Fruit fly (Drosophila melanogaster) whole organism, prepupa: Measurements from ENCODE around the gene CG31465.

Experiments
- Blimp-1 ChIP-seq: fragments of 200-800 bp; sonication (Bioruptor generic); optimal IDR thresholded peaks from 3 replicates; lab custom pipeline; 2017; ENCODE audit warnings: missing biosample characterization, missing genetic modification characterization, mild to moderate bottlenecking, moderate library complexity, missing genetic modification reagents
- CG10631 ChIP-seq: fragments of 200-800 bp; sonication (Bioruptor generic); optimal IDR thresholded peaks from 2 replicates; lab custom pipeline; 2016; ENCODE audit warnings: missing biosample characterization, missing genetic modification characterization
- CG10669 ChIP-seq: fragments of 200-800 bp; sonication (Bioruptor generic); optimal IDR thresholded peaks from 3 replicates; lab custom pipeline; 2018; ENCODE audit warnings: missing biosample characterization, mild to moderate bottlenecking, missing genetic modification characterization, moderate library complexity
- CG11902 ChIP-seq: fragments of 200-800 bp; sonication (Bioruptor generic); optimal IDR thresholded peaks from 3 replicates; lab custom pipeline; 2016; ENCODE audit warnings: missing biosample characterization, missing genetic modification characterization
- CG15336 ChIP-seq: fragments of 200-800 bp; sonication (Bioruptor generic); IDR thresholded peaks from 2 replicates; pipeline ENCODE4 v1.3.6; 2022; ENCODE audit warnings: missing biosample characterization, missing genetic modification characterization
- CG1621 ChIP-seq: fragments of 200-800 bp; sonication (Bioruptor generic); optimal IDR thresholded peaks from 3 replicates; lab custom pipeline; 2018; ENCODE audit warnings: missing biosample characterization, mild to moderate bottlenecking, missing genetic modification characterization
- CG16779 ChIP-seq: fragments of 200-800 bp; sonication (Bioruptor generic); optimal IDR thresholded peaks from 3 replicates; lab custom pipeline; 2017; ENCODE audit warnings: missing biosample characterization, mild to moderate bottlenecking, missing genetic modification characterization
- CG3032 ChIP-seq: fragments of 200-800 bp; optimal IDR thresholded peaks from 2 replicates; lab custom pipeline; 2019; ENCODE audit warnings: missing biosample characterization, mild to moderate bottlenecking, missing genetic modification characterization, moderate library complexity
- CG31627 ChIP-seq: fragments of 200-800 bp; sonication (Bioruptor generic); optimal IDR thresholded peaks from 3 replicates; lab custom pipeline; 2016; ENCODE audit warnings: missing biosample characterization, missing genetic modification characterization
- CG32006 ChIP-seq: fragments of 200-800 bp; sonication (Bioruptor generic); optimal IDR thresholded peaks from 3 replicates; lab custom pipeline; 2017; ENCODE audit warnings: missing biosample characterization, mild to moderate bottlenecking, missing genetic modification characterization
- CG34406 ChIP-seq: fragments of 200-800 bp; sonication (Bioruptor generic); optimal IDR thresholded peaks from 3 replicates; lab custom pipeline; 2016; ENCODE audit warnings: missing biosample characterization, missing genetic modification characterization
- CG3919 ChIP-seq: fragments of 200-800 bp; sonication (Bioruptor generic); optimal IDR thresholded peaks from 3 replicates; lab custom pipeline; 2016; ENCODE audit warnings: missing biosample characterization, missing genetic modification characterization
- CG6163 ChIP-seq: fragments of 200-800 bp; sonication (Bioruptor generic); IDR thresholded peaks from 3 replicates; pipeline ENCODE4 v1.3.6; 2022; ENCODE audit warnings: missing biosample characterization, missing genetic modification characterization
- CG6276 ChIP-seq: fragments of 200-800 bp; sonication (Bioruptor generic); optimal IDR thresholded peaks from 2 replicates; lab custom pipeline; 2017; ENCODE audit warnings: missing biosample characterization, mild to moderate bottlenecking, missing genetic modification characterization
- CG6792 ChIP-seq: fragments of 200-800 bp; sonication (Bioruptor generic); optimal IDR thresholded peaks from 3 replicates; lab custom pipeline; 2016; ENCODE audit warnings: missing biosample characterization, missing genetic modification characterization
- CG6808 ChIP-seq: fragments of 200-800 bp; sonication (Bioruptor generic); optimal IDR thresholded peaks from 3 replicates; lab custom pipeline; 2017; ENCODE audit warnings: missing biosample characterization, missing genetic modification characterization, mild to moderate bottlenecking, moderate library complexity, missing genetic modification reagents
- CG6854 ChIP-seq: fragments of 200-800 bp; sonication (Bioruptor generic); optimal IDR thresholded peaks from 2 replicates; lab custom pipeline; 2017; ENCODE audit warnings: missing biosample characterization, mild to moderate bottlenecking, missing genetic modification characterization
- CG7368 ChIP-seq: fragments of 200-800 bp; sonication (Bioruptor generic); optimal IDR thresholded peaks from 3 replicates; lab custom pipeline; 2016; ENCODE audit warnings: missing biosample characterization, missing genetic modification characterization
- CG8119 ChIP-seq: fragments of 200-800 bp; sonication (Bioruptor generic); IDR thresholded peaks from 3 replicates; pipeline ENCODE4 v1.3.6; 2022; ENCODE audit warnings: missing biosample characterization, missing genetic modification characterization
- CG8319 ChIP-seq: fragments of 200-800 bp; sonication (Bioruptor generic); optimal IDR thresholded peaks from 3 replicates; lab custom pipeline; 2016; ENCODE audit warnings: missing biosample characterization, missing genetic modification characterization
- CG9139 ChIP-seq: fragments of 200-800 bp; sonication (Bioruptor generic); optimal IDR thresholded peaks from 3 replicates; lab custom pipeline; 2017; ENCODE audit warnings: missing biosample characterization, mild to moderate bottlenecking, missing genetic modification characterization
- Eip75B ChIP-seq: fragments of 200-800 bp; sonication (Bioruptor generic); optimal IDR thresholded peaks from 3 replicates; lab custom pipeline; 2016; ENCODE audit warnings: missing biosample characterization, missing genetic modification characterization
- Eip93F ChIP-seq: fragments of 200-800 bp; sonication (Bioruptor generic); optimal IDR thresholded peaks from 2 replicates; lab custom pipeline; 2016; ENCODE audit warnings: missing biosample characterization, mild to moderate bottlenecking, missing genetic modification characterization
- Ets21C ChIP-seq: fragments of 200-800 bp; sonication (Bioruptor generic); optimal IDR thresholded peaks from 3 replicates; lab custom pipeline; 2016; ENCODE audit warnings: missing biosample characterization, missing genetic modification characterization
- Ets96B ChIP-seq: fragments of 200-800 bp; optimal IDR thresholded peaks from 2 replicates; lab custom pipeline; 2019; ENCODE audit warnings: missing biosample characterization, mild to moderate bottlenecking, missing genetic modification characterization, moderate library complexity
- Gug ChIP-seq: fragments of 200-800 bp; sonication (Bioruptor generic); IDR thresholded peaks from 2 replicates; pipeline ENCODE4 v1.3.6; 2022; ENCODE audit warnings: missing biosample characterization, missing genetic modification characterization
- Hr38 ChIP-seq: sonication (Bioruptor generic); optimal IDR thresholded peaks from 2 replicates; lab custom pipeline; 2016; ENCODE audit warnings: missing biosample characterization, missing genetic modification characterization
- Hr4 ChIP-seq: fragments of 200-800 bp; sonication (Bioruptor generic); optimal IDR thresholded peaks from 3 replicates; lab custom pipeline; 2016; ENCODE audit warnings: missing biosample characterization, missing genetic modification characterization
- Lpt ChIP-seq: fragments of 200-800 bp; sonication (Bioruptor generic); optimal IDR thresholded peaks from 3 replicates; lab custom pipeline; 2016; ENCODE audit warnings: missing biosample characterization, missing genetic modification characterization
- Met ChIP-seq: fragments of 200-800 bp; sonication (Bioruptor generic); optimal IDR thresholded peaks from 3 replicates; lab custom pipeline; 2016; ENCODE audit warnings: missing biosample characterization, missing genetic modification characterization
- OdsH ChIP-seq: fragments of 200-800 bp; sonication (Bioruptor generic); optimal IDR thresholded peaks from 3 replicates; lab custom pipeline; 2016; ENCODE audit warnings: missing biosample characterization, missing genetic modification characterization
- Smox ChIP-seq: fragments of 200-800 bp; sonication (Bioruptor generic); optimal IDR thresholded peaks from 3 replicates; lab custom pipeline; 2016; ENCODE audit warnings: missing biosample characterization, missing genetic modification characterization
- Sox102F ChIP-seq: fragments of 200-800 bp; sonication (Bioruptor generic); optimal IDR thresholded peaks from 2 replicates; lab custom pipeline; 2016; ENCODE audit warnings: missing biosample characterization, mild to moderate bottlenecking, missing genetic modification characterization
- Sox15 ChIP-seq: fragments of 200-800 bp; sonication (Bioruptor generic); optimal IDR thresholded peaks from 3 replicates; lab custom pipeline; 2016; ENCODE audit warnings: missing biosample characterization, missing genetic modification characterization
- achi ChIP-seq: fragments of 200-800 bp; sonication (Bioruptor generic); optimal IDR thresholded peaks from 3 replicates; lab custom pipeline; 2016; ENCODE audit warnings: missing biosample characterization, missing genetic modification characterization
- acj6 ChIP-seq: fragments of 200-800 bp; sonication (Bioruptor generic); optimal IDR thresholded peaks from 3 replicates; lab custom pipeline; 2016; ENCODE audit warnings: missing biosample characterization, missing genetic modification characterization
- cyc ChIP-seq: fragments of 200-800 bp; sonication (Bioruptor generic); optimal IDR thresholded peaks from 3 replicates; lab custom pipeline; 2016; ENCODE audit warnings: missing biosample characterization, missing genetic modification characterization
- dac ChIP-seq: fragments of 200-800 bp; sonication (Bioruptor generic); optimal IDR thresholded peaks from 2 replicates; lab custom pipeline; 2017; ENCODE audit warnings: missing biosample characterization, mild to moderate bottlenecking, missing genetic modification characterization
- dsx ChIP-seq: fragments of 200-800 bp; optimal IDR thresholded peaks from 3 replicates; lab custom pipeline; 2019; ENCODE audit warnings: missing biosample characterization, mild to moderate bottlenecking, missing genetic modification characterization, moderate library complexity; ENCODE audit not compliant: poor library complexity, severe bottlenecking
- eg ChIP-seq: fragments of 200-800 bp; sonication (Bioruptor generic); IDR thresholded peaks from 3 replicates; pipeline ENCODE4 v1.3.6; 2022; ENCODE audit warnings: missing biosample characterization, missing genetic modification characterization
- esn ChIP-seq: fragments of 200-800 bp; sonication (Bioruptor generic); optimal IDR thresholded peaks from 2 replicates; lab custom pipeline; 2016; ENCODE audit warnings: missing biosample characterization, mild to moderate bottlenecking, missing genetic modification characterization, moderate library complexity
- fd59A ChIP-seq: fragments of 200-800 bp; sonication (Bioruptor generic); optimal IDR thresholded peaks from 2 replicates; lab custom pipeline; 2017; ENCODE audit warnings: missing biosample characterization, mild to moderate bottlenecking, missing genetic modification characterization, missing genetic modification reagents
- fd85E ChIP-seq: fragments of 200-800 bp; sonication (Bioruptor generic); optimal IDR thresholded peaks from 3 replicates; lab custom pipeline; 2016; ENCODE audit warnings: missing biosample characterization, missing genetic modification characterization
- fkh ChIP-seq: fragments of 200-800 bp; sonication (Bioruptor generic); optimal IDR thresholded peaks from 3 replicates; lab custom pipeline; 2017; ENCODE audit warnings: missing biosample characterization, mild to moderate bottlenecking, missing genetic modification characterization, moderate library complexity
- lz ChIP-seq: fragments of 200-800 bp; sonication (Bioruptor generic); optimal IDR thresholded peaks from 3 replicates; lab custom pipeline; 2016; ENCODE audit warnings: missing biosample characterization, missing genetic modification characterization
- net ChIP-seq: fragments of 200-800 bp; sonication (Bioruptor generic); optimal IDR thresholded peaks from 3 replicates; lab custom pipeline; 2016; ENCODE audit warnings: missing biosample characterization, missing genetic modification characterization
- salr ChIP-seq, 2 experiments: fragments of 200-800 bp; sonication (Bioruptor generic); optimal IDR thresholded peaks; 3 replicates each; lab custom pipeline; 2016 to 2018; ENCODE audit warnings: missing biosample characterization in 2 of 2, missing genetic modification characterization in 2 of 2, mild to moderate bottlenecking in 1 of 2
- spab ChIP-seq: fragments of 200-800 bp; sonication (Bioruptor generic); optimal IDR thresholded peaks from 2 replicates; lab custom pipeline; 2017; ENCODE audit warnings: missing biosample characterization, mild to moderate bottlenecking, missing genetic modification characterization, missing genetic modification reagents
- ss ChIP-seq, 2 experiments: fragments of 200-800 bp; sonication (Bioruptor generic); optimal IDR thresholded peaks; 2 replicates in 1 of 2; 3 replicates in 1 of 2; lab custom pipeline; 2017 to 2018; ENCODE audit warnings: mild to moderate bottlenecking in 2 of 2, missing biosample characterization in 2 of 2, missing genetic modification characterization in 2 of 2, moderate library complexity in 1 of 2
- svp ChIP-seq: fragments of 200-800 bp; sonication (Bioruptor generic); peaks from one replicate; lab custom pipeline; 2016; ENCODE audit warnings: missing biosample characterization, missing genetic modification characterization
- topi ChIP-seq: fragments of 200-800 bp; sonication (Bioruptor generic); optimal IDR thresholded peaks from 3 replicates; lab custom pipeline; 2016; ENCODE audit warnings: missing biosample characterization, missing genetic modification characterization
- vri ChIP-seq: fragments of 200-800 bp; sonication (Bioruptor generic); optimal IDR thresholded peaks from 3 replicates; lab custom pipeline; 2016; ENCODE audit warnings: missing biosample characterization, mild to moderate bottlenecking, missing genetic modification characterization

The CG31465 gene

DNA sequence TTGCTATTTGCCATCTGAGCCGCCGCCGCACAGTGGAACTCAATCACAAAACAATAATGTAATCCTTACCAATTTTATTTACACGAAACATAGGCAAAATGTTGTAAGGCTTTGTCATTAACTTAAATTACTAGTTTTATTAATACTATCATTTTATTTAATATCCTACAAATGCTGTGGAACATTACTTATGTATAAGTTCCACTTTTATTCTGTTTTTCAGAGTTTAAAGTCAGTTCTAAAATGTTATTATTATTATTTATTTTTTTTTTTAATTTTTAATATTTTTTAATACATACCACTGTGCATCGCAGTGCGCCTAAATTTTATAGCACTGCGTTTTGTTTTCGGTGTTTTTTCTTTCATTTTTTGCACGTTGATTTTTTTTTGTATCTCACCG is 50.7 kb downstream of the CG31465 start:
- TF ChIP-seq Blimp-1 (no peak), Hr4 (GFP tag; lab: Kevin White, UChicago) (peak; percentile 75), CG8119 (GFP tag; lab: Robert Waterston, UW) (peak; percentile 90), Sox15 (GFP tag; lab: Kevin White, UChicago) (peak; percentile 30), vri (GFP tag; lab: Kevin White, UChicago) (no peak), CG6276 (GFP tag; lab: Kevin White, UChicago) (peak; percentile 73), Eip75B (GFP tag; lab: Kevin White, UChicago) (peak; percentile 9), fkh (GFP tag; lab: Kevin White, UChicago) (no peak), fd85E (no peak), CG31627 (GFP tag; lab: Kevin White, UChicago) (no peak), acj6 (GFP tag; lab: Kevin White, UChicago) (peak; percentile 70), Ets21C (GFP tag; lab: Kevin White, UChicago) (no peak), net (GFP tag; lab: Kevin White, UChicago) (peak; percentile 55), eg (GFP tag; lab: Robert Waterston, UW) (peak; percentile 88), cyc (GFP tag; lab: Kevin White, UChicago) (no peak), CG32006 (peak; percentile 90), CG6854 (GFP tag; lab: Kevin White, UChicago) (no peak), CG3032 (tag; lab: Kevin White, UChicago) (no peak), CG10631 (GFP tag; lab: Kevin White, UChicago) (peak; percentile 53), Lpt (GFP tag; lab: Kevin White, UChicago) (peak; percentile 54), CG6808 (GFP tag; lab: Kevin White, UChicago) (no peak), salr (GFP tag; optimal IDR thresholded peaks at IDR 0.05; lab: Kevin White, UChicago) (peak in 1 of 2 experiments; percentile 81), Hr38 (no peak), Ets96B (tag; lab: Kevin White, UChicago) (peak; percentile 50), dsx (GFP tag; lab: Kevin White, UChicago) (no peak), CG6163 (GFP tag; lab: Robert Waterston, UW) (peak; percentile 56; the same call in 1 of the 3 replicates), CG8319 (peak; percentile 7), fd59A (GFP tag; lab: Kevin White, UChicago) (no peak), Eip93F (GFP tag; lab: Kevin White, UChicago) (no peak), lz (no peak), CG11902 (GFP tag; lab: Kevin White, UChicago) (peak; percentile 26), CG16779 (peak; percentile 36), Met (peak; percentile 25), achi (GFP tag; lab: Kevin White, UChicago) (peak; percentile 73), esn (GFP tag; lab: Kevin White, UChicago) (peak; percentile 26), dac (GFP tag; lab: Kevin White, UChicago) (peak; percentile 11), svp (GFP tag; lab: Kevin White, UChicago) (peak; percentile 66), Gug (GFP tag; lab: Robert Waterston, UW) (peak; percentile 38; the same call in 1 of the 2 replicates), Smox (GFP tag; lab: Kevin White, UChicago) (peak; percentile 18), CG34406 (GFP tag; lab: Kevin White, UChicago) (peak; percentile 66), CG7368 (GFP tag; lab: Kevin White, UChicago) (peak; percentile 19), ss (GFP tag; optimal IDR thresholded peaks at IDR 0.05; lab: Kevin White, UChicago) (peak in 1 of 2 experiments; percentile 24), CG15336 (GFP tag; lab: Robert Waterston, UW) (peak; percentile 93), CG1621 (no peak), CG10669 (GFP tag; lab: Kevin White, UChicago) (no peak), spab (GFP tag; lab: Kevin White, UChicago) (peak; percentile 28), topi (GFP tag; lab: Kevin White, UChicago) (peak; percentile 8), Sox102F (GFP tag; lab: Kevin White, UChicago) (peak; percentile 8), CG6792 (GFP tag; lab: Kevin White, UChicago) (peak; percentile 42), CG3919 (GFP tag; lab: Kevin White, UChicago) (peak; percentile 38), OdsH (GFP tag; lab: Kevin White, UChicago) (peak; percentile 76), CG9139 (GFP tag; lab: Kevin White, UChicago) (peak; percentile 15)
